Worm (Caenorhabditis elegans): ENCODE data around the gene sir-2.3.

sir-2.3 gene

ce11 chrX:13333835-13334234 lies 2.3 kb downstream of the sir-2.3 start, which contains the start of gene F46G10.4 (continued):
- TF ChIP-seq dve-1 (tag; optimal IDR thresholded peaks at IDR 0.05; ENCODE audit: insufficient read depth) (peak; percentile 50), ceh-82 (tag; optimal IDR thresholded peaks at IDR 0.05) (no peak), nhr-28 (tag; optimal IDR thresholded peaks at IDR 0.05) (peak; percentile 55), lir-3 (tag; optimal IDR thresholded peaks at IDR 0.05) (no peak), mxl-3 (GFP tag; optimal IDR thresholded peaks at IDR 0.05) (peak; percentile 8), egl-27 (tag; optimal IDR thresholded peaks at IDR 0.05) (no peak), nhr-76 (tag; optimal IDR thresholded peaks at IDR 0.05) (no peak), vab-7 (GFP tag; IDR thresholded peaks at IDR 0.05) (no peak), skn-1 (tag; optimal IDR thresholded peaks at IDR 0.05) (no peak), sdz-12 (GFP tag; optimal IDR thresholded peaks at IDR 0.05) (no peak), ama-1 (optimal IDR thresholded peaks at IDR 0.05) (no peak), R02D3.7 (tag; optimal IDR thresholded peaks at IDR 0.05) (no peak), madf-9 (GFP tag; conservative IDR thresholded peaks at IDR 0.05) (no peak), T20F7.1 (GFP tag; optimal IDR thresholded peaks at IDR 0.05) (no peak), tag-97 (GFP tag; IDR thresholded peaks at IDR 0.05) (no peak), T26A8.4 (GFP tag; IDR thresholded peaks at IDR 0.05) (no peak), ZK546.5 (tag; optimal IDR thresholded peaks at IDR 0.05) (no peak), F10B5.3 (tag; optimal IDR thresholded peaks at IDR 0.05) (no peak), hif-1 (tag; optimal IDR thresholded peaks at IDR 0.05) (no peak), F37D6.2 (tag; optimal IDR thresholded peaks at IDR 0.05) (no peak), F26F4.8 (GFP tag; conservative IDR thresholded peaks at IDR 0.05) (no peak), Y5F2A.4 (GFP tag; optimal IDR thresholded peaks at IDR 0.05) (no peak), hlh-30 (tag; optimal IDR thresholded peaks at IDR 0.05; ENCODE audit: insufficient read depth) (peak; percentile 3), spr-1 (tag; optimal IDR thresholded peaks at IDR 0.05) (no peak), hmg-1.1 (GFP tag; IDR thresholded peaks at IDR 0.05) (no peak), tra-1 (GFP tag; IDR thresholded peaks at IDR 0.05) (0 out of 2 replicates have a peak, but pooled peaks have one; percentile 29), ztf-7 (tag; optimal IDR thresholded peaks at IDR 0.05) (no peak), nhr-10 (tag; optimal IDR thresholded peaks at IDR 0.05) (no peak), lin-29 (GFP tag; IDR thresholded peaks at IDR 0.05) (no peak), Y105C5A.15 (GFP tag; IDR thresholded peaks at IDR 0.05) (no peak), saeg-2 (GFP tag; IDR thresholded peaks at IDR 0.05) (no peak), madf-5 (GFP tag; IDR thresholded peaks at IDR 0.05) (no peak), aly-2 (tag; optimal IDR thresholded peaks at IDR 0.05) (no peak), unc-39 (tag; optimal IDR thresholded peaks at IDR 0.05) (no peak), mdt-29 (GFP tag; IDR thresholded peaks at IDR 0.05) (no peak), zfp-3 (GFP tag; conservative IDR thresholded peaks at IDR 0.05) (no peak), ceh-20 (GFP tag; IDR thresholded peaks at IDR 0.05) (no peak), daf-12 (tag; optimal IDR thresholded peaks at IDR 0.05) (no peak), zag-1 (tag; optimal IDR thresholded peaks at IDR 0.05) (no peak), dmd-6 (GFP tag; IDR thresholded peaks at IDR 0.05) (peak; percentile 79), attf-4 (tag; optimal IDR thresholded peaks at IDR 0.05) (no peak), daf-16 (GFP tag; optimal IDR thresholded peaks at IDR 0.05) (no peak), daf-16 (tag; optimal IDR thresholded peaks at IDR 0.05) (peak; percentile 81), lin-15B (tag; optimal IDR thresholded peaks at IDR 0.05) (no peak), rbr-2 (tag; optimal IDR thresholded peaks at IDR 0.05) (no peak), duxl-1 (tag; optimal IDR thresholded peaks at IDR 0.05; ENCODE audit: poor library complexity) (no peak), lin-13 (GFP tag; optimal IDR thresholded peaks at IDR 0.05) (no peak), hlh-11 (tag; optimal IDR thresholded peaks at IDR 0.05) (peak; percentile 79), php-3 (GFP tag; IDR thresholded peaks at IDR 0.05) (0 out of 2 replicates have a peak, but pooled peaks have one; percentile 23), ceh-44 (GFP tag; IDR thresholded peaks at IDR 0.05) (no peak), spr-3 (GFP tag; optimal IDR thresholded peaks at IDR 0.05) (no peak), ceh-32 (tag; optimal IDR thresholded peaks at IDR 0.05; ENCODE audit: poor library complexity) (no peak)

Data from whole organism, L4 larva.